Worm (Caenorhabditis elegans) whole organism, young adult: ENCODE data around the gene flcn-1.

ENCODE experiments used
- B0019.2 ChIP-seq: fragments of 200-800 bp; sonication (Bioruptor generic); conservative IDR thresholded peaks from 2 replicates; pipeline ENCODE4 v1.3.6; 2022; ENCODE audit warnings: missing genetic modification reagents, missing genetic modification characterization, missing compliant biosample characterization
- B0261.1 ChIP-seq: sonication (generic microtip); optimal IDR thresholded peaks from 2 replicates; lab custom pipeline; 2016; ENCODE audit warnings: mild to moderate bottlenecking, missing genetic modification characterization, moderate library complexity, missing compliant biosample characterization
- B0336.3 ChIP-seq: fragments of 200-800 bp; sonication (Bioruptor generic); IDR thresholded peaks from 2 replicates; pipeline ENCODE4 v1.3.6; 2022; ENCODE audit warnings: missing genetic modification characterization, missing compliant biosample characterization
- C06A6.2 ChIP-seq: fragments of 200-800 bp; sonication (Bioruptor generic); conservative IDR thresholded peaks from 2 replicates; pipeline ENCODE4 v1.3.6; 2022; ENCODE audit warnings: missing genetic modification characterization, missing compliant biosample characterization
- F23B12.7 ChIP-seq: sonication (generic microtip); optimal IDR thresholded peaks from 2 replicates; lab custom pipeline; 2017; ENCODE audit warnings: missing genetic modification characterization, mild to moderate bottlenecking, missing compliant biosample characterization, antibody characterized with exemption, moderate library complexity; ENCODE audit not compliant: insufficient read depth
- F39B2.1 ChIP-seq: fragments of 200-800 bp; sonication (Bioruptor generic); IDR thresholded peaks from 2 replicates; pipeline ENCODE4 v1.3.6; 2022; ENCODE audit warnings: missing genetic modification reagents, missing genetic modification characterization, missing compliant biosample characterization
- F52B5.7 ChIP-seq: sonication (generic microtip); optimal IDR thresholded peaks from 2 replicates; lab custom pipeline; 2016; ENCODE audit warnings: mild to moderate bottlenecking, missing genetic modification characterization, missing compliant biosample characterization
- K12H6.12 ChIP-seq: fragments of 200-800 bp; sonication (Bioruptor generic); optimal IDR thresholded peaks from 2 replicates; lab custom pipeline; 2018; ENCODE audit warnings: mild to moderate bottlenecking, missing genetic modification characterization, missing compliant biosample characterization
- Y53G8AR.9 ChIP-seq: fragments of 200-800 bp; sonication (Bioruptor generic); conservative IDR thresholded peaks from 2 replicates; pipeline ENCODE4 v1.3.6; 2022; ENCODE audit warnings: missing genetic modification reagents, missing genetic modification characterization, missing compliant biosample characterization
- Y56A3A.18 ChIP-seq: fragments of 200-800 bp; sonication (Bioruptor generic); IDR thresholded peaks from 2 replicates; pipeline ENCODE4 v1.3.6; 2022; ENCODE audit warnings: missing genetic modification reagents, missing genetic modification characterization, missing compliant biosample characterization
- akir-1 ChIP-seq: fragments of 200-800 bp; sonication (Bioruptor generic); optimal IDR thresholded peaks from 2 replicates; lab custom pipeline; 2018; ENCODE audit warnings: mild to moderate bottlenecking, missing genetic modification characterization, moderate library complexity, missing compliant biosample characterization
- ama-1 ChIP-seq, 3 experiments: fragments of 150-350 bp in 1 of 3; sonication (generic microtip) in 2 of 3; optimal IDR thresholded peaks; 2 replicates each; lab custom pipeline; 2014 to 2018; ENCODE audit warnings: missing biosample characterization in 2 of 3, missing genetic modification characterization in 2 of 3, missing genetic modification reagents in 2 of 3
- athp-1 ChIP-seq: sonication (generic microtip); optimal IDR thresholded peaks from 2 replicates; lab custom pipeline; 2017; ENCODE audit warnings: mild to moderate bottlenecking, missing genetic modification characterization, missing compliant biosample characterization
- attf-3 ChIP-seq: fragments of 200-800 bp; sonication (Bioruptor generic); conservative IDR thresholded peaks from 2 replicates; pipeline ENCODE4 v1.3.6; 2022; ENCODE audit warnings: missing genetic modification reagents, missing genetic modification characterization, missing compliant biosample characterization
- attf-5 ChIP-seq: fragments of 200-800 bp; sonication (Bioruptor generic); optimal IDR thresholded peaks from 2 replicates; lab custom pipeline; 2018; ENCODE audit warnings: mild to moderate bottlenecking, missing genetic modification characterization, missing compliant biosample characterization
- bed-2 ChIP-seq: fragments of 200-800 bp; sonication (Bioruptor generic); IDR thresholded peaks from 2 replicates; pipeline ENCODE4 v1.3.6; 2022; ENCODE audit warnings: missing genetic modification reagents, missing genetic modification characterization, missing compliant biosample characterization
- cebp-2 ChIP-seq: fragments of 200-800 bp; sonication (Bioruptor generic); IDR thresholded peaks from 2 replicates; pipeline ENCODE4 v1.3.6; 2022; ENCODE audit warnings: missing genetic modification characterization, missing compliant biosample characterization
- ceh-27 ChIP-seq: fragments of 200-800 bp; sonication (Bioruptor generic); optimal IDR thresholded peaks from 2 replicates; lab custom pipeline; 2018; ENCODE audit warnings: mild to moderate bottlenecking, missing genetic modification characterization, moderate library complexity, missing compliant biosample characterization
- ceh-58 ChIP-seq: fragments of 200-800 bp; sonication (Bioruptor generic); IDR thresholded peaks from 2 replicates; pipeline ENCODE4 v1.3.6; 2022; ENCODE audit warnings: missing genetic modification characterization, missing compliant biosample characterization
- ceh-79 ChIP-seq: sonication (generic microtip); optimal IDR thresholded peaks from 2 replicates; lab custom pipeline; 2017; ENCODE audit warnings: mild to moderate bottlenecking, missing genetic modification characterization, missing compliant biosample characterization
- chd-7 ChIP-seq: sonication (generic microtip); optimal IDR thresholded peaks from 2 replicates; lab custom pipeline; 2016; ENCODE audit warnings: mild to moderate bottlenecking, missing genetic modification characterization, moderate library complexity, missing compliant biosample characterization
- egl-44 ChIP-seq: fragments of 200-800 bp; sonication (Bioruptor generic); IDR thresholded peaks from 2 replicates; pipeline ENCODE4 v1.3.6; 2022; ENCODE audit warnings: missing genetic modification reagents, missing genetic modification characterization, missing compliant biosample characterization
- egrh-3 ChIP-seq: fragments of 200-800 bp; sonication (Bioruptor generic); IDR thresholded peaks from 2 replicates; pipeline ENCODE4 v1.3.6; 2022; ENCODE audit warnings: missing genetic modification reagents, missing genetic modification characterization, missing compliant biosample characterization
- ekl-4 ChIP-seq: fragments of 200-800 bp; sonication (Bioruptor generic); IDR thresholded peaks from 2 replicates; pipeline ENCODE4 v1.3.6; 2022; ENCODE audit warnings: missing genetic modification reagents, missing genetic modification characterization, missing compliant biosample characterization
- ets-4 ChIP-seq: fragments of 200-800 bp; sonication (Bioruptor generic); optimal IDR thresholded peaks from 2 replicates; lab custom pipeline; 2018; ENCODE audit warnings: mild to moderate bottlenecking, missing genetic modification characterization, missing compliant biosample characterization
- fkh-3 ChIP-seq: sonication (generic microtip); optimal IDR thresholded peaks from 2 replicates; lab custom pipeline; 2016; ENCODE audit warnings: mild to moderate bottlenecking, missing genetic modification characterization, missing compliant biosample characterization
- hmg-1.2 ChIP-seq: fragments of 200-800 bp; sonication (Bioruptor generic); IDR thresholded peaks from 2 replicates; pipeline ENCODE4 v1.3.6; 2022; ENCODE audit warnings: missing genetic modification reagents, missing genetic modification characterization, missing compliant biosample characterization
- hsf-1 ChIP-seq: fragments of 200-800 bp; sonication (Bioruptor generic); IDR thresholded peaks from 2 replicates; pipeline ENCODE4 v1.3.6; 2022; ENCODE audit warnings: missing genetic modification reagents, missing genetic modification characterization, missing compliant biosample characterization
- lag-1 ChIP-seq: fragments of 200-800 bp; sonication (Bioruptor generic); IDR thresholded peaks from 2 replicates; pipeline ENCODE4 v1.3.6; 2022; ENCODE audit warnings: missing genetic modification reagents, missing genetic modification characterization, missing compliant biosample characterization
- let-526 ChIP-seq: fragments of 200-800 bp; sonication (Bioruptor generic); IDR thresholded peaks from 2 replicates; pipeline ENCODE4 v1.3.6; 2022; ENCODE audit warnings: missing genetic modification reagents, missing genetic modification characterization, missing compliant biosample characterization
- madf-10 ChIP-seq: sonication (generic microtip); optimal IDR thresholded peaks from 2 replicates; lab custom pipeline; 2016; ENCODE audit warnings: mild to moderate bottlenecking, missing genetic modification characterization, missing compliant biosample characterization
- madf-6 ChIP-seq: fragments of 200-800 bp; sonication (Bioruptor generic); IDR thresholded peaks from 2 replicates; pipeline ENCODE4 v1.3.6; 2022; ENCODE audit warnings: missing genetic modification reagents, missing genetic modification characterization, missing compliant biosample characterization
- mcd-1 ChIP-seq: fragments of 200-800 bp; sonication (Bioruptor generic); IDR thresholded peaks from 2 replicates; pipeline ENCODE4 v1.3.6; 2022; ENCODE audit warnings: missing genetic modification reagents, missing genetic modification characterization, missing compliant biosample characterization
- mxl-1 ChIP-seq: sonication (generic microtip); optimal IDR thresholded peaks from 2 replicates; lab custom pipeline; 2016; ENCODE audit warnings: missing genetic modification characterization, missing compliant biosample characterization
- nfya-1 ChIP-seq: sonication (generic microtip); optimal IDR thresholded peaks from 2 replicates; lab custom pipeline; 2017; ENCODE audit warnings: antibody characterized with exemption, missing compliant biosample characterization, missing genetic modification characterization, borderline replicate concordance; ENCODE audit not compliant: insufficient read depth
- nfya-2 ChIP-seq: fragments of 200-800 bp; sonication (Bioruptor generic); IDR thresholded peaks from 2 replicates; pipeline ENCODE4 v1.3.6; 2022; ENCODE audit warnings: missing genetic modification reagents, missing genetic modification characterization, missing compliant biosample characterization
- nfyb-1 ChIP-seq: fragments of 200-800 bp; sonication (Bioruptor generic); IDR thresholded peaks from 2 replicates; pipeline ENCODE4 v1.3.6; 2022; ENCODE audit warnings: missing genetic modification reagents, missing genetic modification characterization, missing compliant biosample characterization
- nhr-179 ChIP-seq: sonication (generic microtip); optimal IDR thresholded peaks from 2 replicates; lab custom pipeline; 2016; ENCODE audit warnings: mild to moderate bottlenecking, missing genetic modification characterization, missing compliant biosample characterization
- rcor-1 ChIP-seq: fragments of 200-800 bp; sonication (Bioruptor generic); IDR thresholded peaks from 2 replicates; pipeline ENCODE4 v1.3.6; 2022; ENCODE audit warnings: missing genetic modification reagents, missing genetic modification characterization, missing compliant biosample characterization
- repo-1 ChIP-seq: sonication (generic microtip); optimal IDR thresholded peaks from 2 replicates; lab custom pipeline; 2017; ENCODE audit warnings: mild to moderate bottlenecking, missing genetic modification characterization, missing compliant biosample characterization
- snpc-4 ChIP-seq, 5 experiments: fragments of 150-350 bp in 1 of 5; sonication (generic microtip) in 4 of 5; optimal IDR thresholded peaks; 2 replicates each; lab custom pipeline; 2014 to 2018; ENCODE audit warnings: missing genetic modification characterization in 5 of 5, missing biosample characterization in 3 of 5, antibody characterized with exemption in 2 of 5, mild to moderate bottlenecking in 2 of 5, missing compliant biosample characterization in 2 of 5, missing genotype in 2 of 5, moderate library complexity in 2 of 5, missing genetic modification reagents in 1 of 5
- somi-1 ChIP-seq: fragments of 200-800 bp; sonication (Bioruptor generic); optimal IDR thresholded peaks from 2 replicates; lab custom pipeline; 2018; ENCODE audit warnings: mild to moderate bottlenecking, missing genetic modification characterization, missing compliant biosample characterization
- unc-130 ChIP-seq: sonication (generic microtip); optimal IDR thresholded peaks from 2 replicates; lab custom pipeline; 2016; ENCODE audit warnings: missing genetic modification reagents, missing genetic modification characterization, missing compliant biosample characterization
- xnd-1 ChIP-seq: sonication (generic microtip); optimal IDR thresholded peaks from 2 replicates; lab custom pipeline; 2016; ENCODE audit warnings: missing genotype, missing genetic modification reagents, missing genetic modification characterization, missing compliant biosample characterization
- zim-3 ChIP-seq: sonication (generic microtip); optimal IDR thresholded peaks from 2 replicates; lab custom pipeline; 2017; ENCODE audit warnings: mild to moderate bottlenecking, missing genetic modification characterization, moderate library complexity, missing compliant biosample characterization
- ztf-22 ChIP-seq: fragments of 200-800 bp; sonication (Bioruptor generic); optimal IDR thresholded peaks from 2 replicates; lab custom pipeline; 2018; ENCODE audit warnings: mild to moderate bottlenecking, missing genetic modification characterization, moderate library complexity, missing compliant biosample characterization
- ztf-3 ChIP-seq: fragments of 200-800 bp; sonication (Bioruptor generic); optimal IDR thresholded peaks from 2 replicates; lab custom pipeline; 2018; ENCODE audit warnings: mild to moderate bottlenecking, missing genetic modification characterization, missing compliant biosample characterization

flcn-1 gene

DNA sequence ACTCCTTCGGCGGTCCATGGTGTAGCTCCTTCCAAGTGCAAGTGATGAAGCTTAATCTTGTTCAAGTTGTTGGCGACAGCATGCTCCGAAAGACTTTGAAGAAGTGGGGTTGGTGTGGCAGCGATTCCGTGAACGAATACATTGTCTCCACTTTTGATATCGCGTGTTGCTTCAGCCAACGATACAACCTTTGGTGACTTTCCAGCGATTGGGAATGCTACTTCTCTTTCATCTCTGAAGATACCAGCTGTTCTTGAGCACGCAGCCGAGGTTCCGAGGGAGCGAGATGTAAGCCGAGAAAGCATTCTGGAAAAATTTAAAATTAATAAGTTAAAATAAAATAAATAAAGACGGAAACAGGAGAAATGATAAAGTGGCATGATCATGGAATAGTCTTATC lies 38.5 kb upstream of the flcn-1 start, which contains the start of gene acer-1 (continued):
- no peak for TF ChIP-seq B0019.2
- no peak for TF ChIP-seq akir-1 (GFP tag; lab: Kevin White, UChicago)
- no peak for TF ChIP-seq ceh-27 (GFP tag; lab: Kevin White, UChicago)
- no peak for TF ChIP-seq lag-1 (GFP tag; lab: Robert Waterston, UW)
- no peak for TF ChIP-seq hsf-1 (GFP tag; lab: Robert Waterston, UW)
- peak; percentile 53 for TF ChIP-seq zim-3 (tag; lab: Kevin White, UChicago)
- no peak for TF ChIP-seq unc-130
- TF ChIP-seq B0336.3 (GFP tag; lab: Robert Waterston, UW) = no peak
- no peak for TF ChIP-seq ceh-79 (tag; lab: Kevin White, UChicago)
- no peak for TF ChIP-seq xnd-1 (tag; lab: Kevin White, UChicago)
- TF ChIP-seq F39B2.1 (GFP tag; lab: Robert Waterston, UW) = no peak
- TF ChIP-seq snpc-4 (GFP tag; optimal IDR thresholded peaks at IDR 0.05; lab: Kevin White, UChicago) = no peak
- TF ChIP-seq snpc-4 (tag; optimal IDR thresholded peaks at IDR 0.05; lab: Kevin White, UChicago) = no peak
- TF ChIP-seq bed-2 (GFP tag; lab: Robert Waterston, UW) = no peak
- TF ChIP-seq fkh-3 (tag; lab: Kevin White, UChicago) = no peak
- TF ChIP-seq ztf-22 (GFP tag; lab: Kevin White, UChicago) = no peak
- no peak for TF ChIP-seq chd-7 (tag; lab: Kevin White, UChicago)
- TF ChIP-seq cebp-2 = 0 out of 2 replicates have a peak, but pooled peaks have one; percentile 6
- no peak for TF ChIP-seq attf-3
- TF ChIP-seq mxl-1 (tag; lab: Kevin White, UChicago) = no peak
- no peak for TF ChIP-seq nhr-179 (tag; lab: Kevin White, UChicago)
- TF ChIP-seq B0261.1 (tag; lab: Kevin White, UChicago) = no peak
- no peak for TF ChIP-seq ceh-58
- no peak for TF ChIP-seq F23B12.7 (tag; lab: Kevin White, UChicago)
- TF ChIP-seq, all 124 proteins: peak for 8

DNA sequence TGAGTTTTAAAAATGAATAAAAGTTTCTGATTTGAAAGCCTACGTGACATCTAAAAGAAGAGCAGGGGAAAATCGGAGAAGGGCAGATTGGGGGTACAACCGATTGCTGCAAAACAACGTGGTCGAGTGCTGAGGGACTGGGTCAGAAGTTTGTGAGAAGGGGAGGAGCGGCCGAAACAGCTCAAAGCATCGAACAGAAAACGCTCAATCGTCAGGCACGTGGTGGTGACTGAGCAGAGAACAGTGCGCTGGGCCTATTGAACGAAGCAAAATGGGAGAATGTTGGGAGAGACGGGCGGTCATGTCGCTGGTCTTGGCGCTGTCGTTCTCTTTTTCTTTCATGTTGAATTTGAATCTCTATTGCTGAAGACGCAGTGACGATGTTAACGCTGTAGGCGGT lies 37.4 kb upstream of the flcn-1 start:
- no peak for TF ChIP-seq F52B5.7
- no peak for TF ChIP-seq nfya-1 (tag; lab: Kevin White, UChicago)
- 0 out of 2 replicates have a peak, but pooled peaks have one; percentile 60 for TF ChIP-seq nfyb-1
- peak; percentile 52 for TF ChIP-seq ztf-3 (GFP tag; lab: Kevin White, UChicago)
- peak; percentile 30 for TF ChIP-seq somi-1
- peak; percentile 63; the same call in 1 of the 2 replicates for TF ChIP-seq Y53G8AR.9 (GFP tag; lab: Robert Waterston, UW)
- peak; percentile 39 for TF ChIP-seq madf-10
- peak; percentile 60 for TF ChIP-seq egrh-3 (GFP tag; lab: Robert Waterston, UW)
- TF ChIP-seq mcd-1 (GFP tag; lab: Robert Waterston, UW) = peak; percentile 35; the same call in 1 of the 2 replicates
- peak; percentile 80 for TF ChIP-seq egl-44
- no peak for TF ChIP-seq unc-130
- peak; percentile 66 for TF ChIP-seq ama-1 (optimal IDR thresholded peaks at IDR 0.05; lab: Kevin White, UChicago)
- TF ChIP-seq ama-1 (GFP tag; optimal IDR thresholded peaks at IDR 0.05; lab: Kevin White, UChicago) = no peak
- TF ChIP-seq hmg-1.2 (GFP tag; lab: Robert Waterston, UW) = peak; percentile 42
- peak; percentile 48 for TF ChIP-seq C06A6.2 (GFP tag; lab: Robert Waterston, UW)
- no peak for TF ChIP-seq nfya-2
- peak; percentile 84 for TF ChIP-seq K12H6.12
- peak; percentile 13 for TF ChIP-seq athp-1
- peak; percentile 68 for TF ChIP-seq chd-7 (tag; lab: Kevin White, UChicago)
- 0 out of 2 replicates have a peak, but pooled peaks have one; percentile 39 for TF ChIP-seq madf-6
- TF ChIP-seq let-526 = 0 out of 2 replicates have a peak, but pooled peaks have one; percentile 42
- TF ChIP-seq B0336.3 (GFP tag; lab: Robert Waterston, UW) = no peak; the same call in 1 of the 2 replicates
- TF ChIP-seq fkh-3 (tag; lab: Kevin White, UChicago) = no peak
- no peak for TF ChIP-seq ekl-4 (GFP tag; lab: Robert Waterston, UW)
- TF ChIP-seq rcor-1 (GFP tag; lab: Robert Waterston, UW) = 0 out of 2 replicates have a peak, but pooled peaks have one; percentile 6
- TF ChIP-seq repo-1 (tag; lab: Kevin White, UChicago) = peak; percentile 5
- no peak for TF ChIP-seq ets-4 (GFP tag; lab: Kevin White, UChicago)
- peak; percentile 67; the same call in 1 of the 2 replicates for TF ChIP-seq Y56A3A.18 (GFP tag; lab: Robert Waterston, UW)
- TF ChIP-seq attf-5 (GFP tag; lab: Kevin White, UChicago) = peak; percentile 55
